Worm (Caenorhabditis elegans): Measurements from ENCODE around the gene cdk-5.

DNA sequence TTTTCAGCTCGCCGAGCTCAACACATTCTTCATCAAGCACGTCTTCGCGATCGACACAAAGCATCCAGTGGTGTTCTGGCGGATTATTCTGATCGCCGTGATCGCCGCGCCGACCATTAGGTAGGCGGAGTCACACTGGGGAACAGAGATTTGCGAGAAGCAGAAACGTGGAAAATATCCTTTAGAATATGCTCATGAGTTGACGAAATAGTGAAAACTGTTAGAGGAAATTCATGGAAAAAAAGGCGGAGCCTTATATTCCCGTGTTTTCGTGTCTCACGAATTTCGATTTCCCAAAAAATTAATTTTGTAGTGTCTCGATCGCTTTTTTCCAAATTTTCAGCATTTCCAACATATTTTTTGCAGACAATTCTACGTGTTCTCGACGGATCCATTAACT, 8.3 kb upstream of the cdk-5 start:
- TF ChIP-seq W03F9.2 (tag; optimal IDR thresholded peaks at IDR 0.05) = no peak
- TF ChIP-seq him-1 (tag; optimal IDR thresholded peaks at IDR 0.05) = no peak
